Fruit fly (Drosophila melanogaster) whole organism, embryonic: ENCODE results near the gene dyw.
A peak's percentile ranks its signal among the peaks of the same experiment; 100 is the strongest.

Source experiments
- Antp ChIP-seq: fragments of 200-800 bp; sonication (Bioruptor generic); optimal IDR thresholded peaks from 3 replicates; lab custom pipeline; 2016; ENCODE audit warnings: missing biosample characterization, missing genetic modification characterization
- CG11247 ChIP-seq: fragments of 200-800 bp; sonication (Bioruptor generic); IDR thresholded peaks from 2 replicates; pipeline ENCODE4 v1.3.6; 2022; ENCODE audit warnings: missing biosample characterization, missing genetic modification characterization
- CG12071 ChIP-seq: fragments of 200-800 bp; sonication (Bioruptor generic); optimal IDR thresholded peaks from 3 replicates; lab custom pipeline; 2018; ENCODE audit warnings: missing biosample characterization, mild to moderate bottlenecking, missing genetic modification characterization
- CG12236 ChIP-seq: fragments of 200-800 bp; sonication (Bioruptor generic); optimal IDR thresholded peaks from 2 replicates; lab custom pipeline; 2016; ENCODE audit warnings: missing biosample characterization, missing genetic modification characterization
- CG12391 ChIP-seq: fragments of 200-800 bp; sonication (Bioruptor generic); optimal IDR thresholded peaks from 3 replicates; lab custom pipeline; 2018; ENCODE audit warnings: missing biosample characterization, mild to moderate bottlenecking, missing genetic modification characterization, moderate library complexity
- CG12744 ChIP-seq: fragments of 200-800 bp; sonication (Bioruptor generic); optimal IDR thresholded peaks from 2 replicates; lab custom pipeline; 2016; ENCODE audit warnings: missing biosample characterization, missing genetic modification characterization
- CG14050 ChIP-seq: fragments of 200-800 bp; sonication (Bioruptor generic); IDR thresholded peaks from 3 replicates; pipeline ENCODE4 v1.3.6; 2022; ENCODE audit warnings: missing biosample characterization, missing genetic modification characterization
- CG14667 ChIP-seq: fragments of 200-800 bp; sonication (Bioruptor generic); IDR thresholded peaks from 2 replicates; pipeline ENCODE4 v1.3.6; 2022; ENCODE audit warnings: missing biosample characterization, missing genetic modification characterization
- CG15073 ChIP-seq: fragments of 200-800 bp; sonication (Bioruptor generic); optimal IDR thresholded peaks from 2 replicates; lab custom pipeline; 2016; ENCODE audit warnings: missing biosample characterization, missing genetic modification characterization
- CG15514 ChIP-seq: fragments of 200-800 bp; sonication (Bioruptor generic); optimal IDR thresholded peaks from 3 replicates; lab custom pipeline; 2017; ENCODE audit warnings: missing biosample characterization, missing genetic modification characterization, mild to moderate bottlenecking, moderate library complexity, missing genetic modification reagents
- CG2129 ChIP-seq: fragments of 200-800 bp; sonication (Bioruptor generic); IDR thresholded peaks from 2 replicates; pipeline ENCODE4 v1.3.6; 2022; ENCODE audit warnings: missing biosample characterization, missing genetic modification characterization; ENCODE audit not compliant: partially characterized antibody
- CG2678 ChIP-seq: fragments of 200-800 bp; sonication (Bioruptor generic); optimal IDR thresholded peaks from 3 replicates; lab custom pipeline; 2019; ENCODE audit warnings: missing biosample characterization, mild to moderate bottlenecking, missing genetic modification characterization, moderate library complexity
- CG4360 ChIP-seq: fragments of 200-800 bp; sonication (Bioruptor generic); IDR thresholded peaks from 2 replicates; pipeline ENCODE4 v1.3.6; 2022; ENCODE audit warnings: missing biosample characterization, missing genetic modification characterization
- CG7987 ChIP-seq: fragments of 200-800 bp; sonication (Bioruptor generic); optimal IDR thresholded peaks from 2 replicates; lab custom pipeline; 2018; ENCODE audit warnings: missing biosample characterization, mild to moderate bottlenecking, missing genetic modification characterization, moderate library complexity
- CG8089 ChIP-seq: fragments of 200-800 bp; sonication (Bioruptor generic); optimal IDR thresholded peaks from 3 replicates; lab custom pipeline; 2016; ENCODE audit warnings: missing biosample characterization, missing genetic modification characterization
- CkIIα-i1 ChIP-seq: fragments of 200-800 bp; sonication (Bioruptor generic); IDR thresholded peaks from 2 replicates; pipeline ENCODE4 v1.3.6; 2022; ENCODE audit warnings: missing biosample characterization, missing genetic modification characterization
- Doc3 ChIP-seq: fragments of 200-800 bp; sonication (Bioruptor generic); IDR thresholded peaks from 3 replicates; pipeline ENCODE4 v1.3.6; 2022; ENCODE audit warnings: missing biosample characterization, missing genetic modification characterization; ENCODE audit not compliant: partially characterized antibody
- Fer3 ChIP-seq: fragments of 200-800 bp; sonication (Bioruptor generic); optimal IDR thresholded peaks from 2 replicates; lab custom pipeline; 2018; ENCODE audit warnings: missing biosample characterization, mild to moderate bottlenecking, missing genetic modification characterization, moderate library complexity
- Hand ChIP-seq: fragments of 200-800 bp; sonication (Bioruptor generic); optimal IDR thresholded peaks from 2 replicates; lab custom pipeline; 2017; ENCODE audit warnings: mild to moderate bottlenecking, missing biosample characterization, missing genetic modification reagents, missing genetic modification characterization
- Hr3 ChIP-seq: fragments of 200-800 bp; sonication (Bioruptor generic); optimal IDR thresholded peaks from 3 replicates; lab custom pipeline; 2016; ENCODE audit warnings: missing biosample characterization, missing genetic modification characterization
- Hr39 ChIP-seq: fragments of >200 bp; optimal IDR thresholded peaks from 2 replicates; lab custom pipeline; 2017
- Hr51 ChIP-seq, 2 experiments: fragments of 200-800 bp; sonication (Bioruptor generic); optimal IDR thresholded peaks; 2 replicates in 1 of 2; 3 replicates in 1 of 2; lab custom pipeline; 2016 to 2018; ENCODE audit warnings: missing biosample characterization in 2 of 2, missing genetic modification characterization in 2 of 2, mild to moderate bottlenecking in 1 of 2, moderate library complexity in 1 of 2
- Hr78 ChIP-seq, 2 experiments: fragments of 200-800 bp in 1 of 2; fragments of >200 bp in 1 of 2; sonication (Bioruptor generic) in 1 of 2; optimal IDR thresholded peaks; 2 replicates each; lab custom pipeline; 2017 to 2019; ENCODE audit warnings: missing biosample characterization in 2 of 2, missing genetic modification characterization in 2 of 2, mild to moderate bottlenecking in 1 of 2, moderate library complexity in 1 of 2
- Hsf ChIP-seq: fragments of 200-800 bp; sonication (Bioruptor generic); optimal IDR thresholded peaks from 3 replicates; lab custom pipeline; 2016; ENCODE audit warnings: missing biosample characterization, missing genetic modification characterization
- Max ChIP-seq: fragments of 200-800 bp; sonication (Bioruptor generic); optimal IDR thresholded peaks from 2 replicates; lab custom pipeline; 2016; ENCODE audit warnings: missing biosample characterization, mild to moderate bottlenecking, missing genetic modification characterization
- NC2α ChIP-seq: fragments of 200-800 bp; sonication (Bioruptor generic); optimal IDR thresholded peaks from 2 replicates; lab custom pipeline; 2016; ENCODE audit warnings: missing biosample characterization, missing genetic modification characterization
- Pdp1 ChIP-seq, 2 experiments: fragments of 200-800 bp; sonication (Bioruptor generic); optimal IDR thresholded peaks; 3 replicates each; lab custom pipeline; 2016; ENCODE audit warnings: missing biosample characterization in 2 of 2, missing genetic modification characterization in 2 of 2, mild to moderate bottlenecking in 1 of 2, moderate library complexity in 1 of 2
- Poxn ChIP-seq: fragments of 200-800 bp; sonication (Bioruptor generic); IDR thresholded peaks from 2 replicates; pipeline ENCODE4 v1.3.6; 2022; ENCODE audit warnings: missing biosample characterization, missing genetic modification characterization
- bigmax ChIP-seq: fragments of 200-800 bp; sonication (Bioruptor generic); optimal IDR thresholded peaks from 2 replicates; lab custom pipeline; 2018; ENCODE audit warnings: missing biosample characterization, mild to moderate bottlenecking, missing genetic modification characterization
- cas ChIP-seq: fragments of 200-800 bp; sonication (Bioruptor generic); IDR thresholded peaks from 2 replicates; pipeline ENCODE4 v1.3.6; 2022; ENCODE audit warnings: missing biosample characterization, missing genetic modification characterization
- caup ChIP-seq: fragments of 200-800 bp; sonication (Bioruptor generic); optimal IDR thresholded peaks from 3 replicates; lab custom pipeline; 2017; ENCODE audit warnings: missing biosample characterization, mild to moderate bottlenecking, missing genetic modification characterization, moderate library complexity; ENCODE audit not compliant: severe bottlenecking
- dimm ChIP-seq: fragments of 200-800 bp; sonication (Bioruptor generic); IDR thresholded peaks from 2 replicates; pipeline ENCODE4 v1.3.6; 2022; ENCODE audit warnings: missing biosample characterization, missing genetic modification characterization
- eve ChIP-seq, 2 experiments: fragments of >200 bp; optimal IDR thresholded peaks; 2 replicates each; lab custom pipeline; 2017; ENCODE audit warnings: missing biosample characterization in 2 of 2, missing genetic modification characterization in 2 of 2
- fd102C ChIP-seq: fragments of 200-800 bp; sonication (Bioruptor generic); optimal IDR thresholded peaks from 2 replicates; lab custom pipeline; 2018; ENCODE audit warnings: missing biosample characterization, mild to moderate bottlenecking, missing genetic modification characterization, moderate library complexity
- gce ChIP-seq: fragments of 200-800 bp; sonication (Bioruptor generic); IDR thresholded peaks from 3 replicates; pipeline ENCODE4 v1.3.6; 2022; ENCODE audit warnings: missing biosample characterization, missing genetic modification characterization
- gsb ChIP-seq: fragments of 200-800 bp; sonication (Bioruptor generic); IDR thresholded peaks from 2 replicates; pipeline ENCODE4 v1.3.6; 2022; ENCODE audit warnings: missing biosample characterization, missing genetic modification characterization
- hbn ChIP-seq: fragments of 200-800 bp; sonication (Bioruptor generic); IDR thresholded peaks from 2 replicates; pipeline ENCODE4 v1.3.6; 2022; ENCODE audit warnings: missing biosample characterization, missing genetic modification characterization; ENCODE audit not compliant: partially characterized antibody
- her ChIP-seq: fragments of 200-800 bp; sonication (Bioruptor generic); optimal IDR thresholded peaks from 2 replicates; lab custom pipeline; 2016; ENCODE audit warnings: missing biosample characterization, missing genetic modification characterization
- kay ChIP-seq: fragments of 200-800 bp; sonication (Bioruptor generic); optimal IDR thresholded peaks from 2 replicates; lab custom pipeline; 2016; ENCODE audit warnings: missing biosample characterization, missing genetic modification characterization
- lmd ChIP-seq: fragments of 200-800 bp; sonication (Bioruptor generic); IDR thresholded peaks from 2 replicates; pipeline ENCODE4 v1.3.6; 2022; ENCODE audit warnings: missing biosample characterization, missing genetic modification characterization
- nerfin-1 ChIP-seq: fragments of 200-800 bp; sonication (Bioruptor generic); optimal IDR thresholded peaks from 3 replicates; lab custom pipeline; 2019; ENCODE audit warnings: missing biosample characterization, mild to moderate bottlenecking, missing genetic modification characterization, moderate library complexity
- pb ChIP-seq: fragments of 200-800 bp; sonication (Bioruptor generic); optimal IDR thresholded peaks from 3 replicates; lab custom pipeline; 2016; ENCODE audit warnings: missing biosample characterization, missing genetic modification characterization
- pzg ChIP-seq: fragments of 200-800 bp; sonication (Bioruptor generic); optimal IDR thresholded peaks from 3 replicates; lab custom pipeline; 2018; ENCODE audit warnings: missing biosample characterization, mild to moderate bottlenecking, missing genetic modification characterization, moderate library complexity
- repo ChIP-seq: fragments of 200-800 bp; sonication (Bioruptor generic); optimal IDR thresholded peaks from 2 replicates; lab custom pipeline; 2016; ENCODE audit warnings: missing biosample characterization, missing genetic modification characterization
- schlank ChIP-seq: fragments of 200-800 bp; sonication (Bioruptor generic); optimal IDR thresholded peaks from 2 replicates; lab custom pipeline; 2018; ENCODE audit warnings: missing biosample characterization, mild to moderate bottlenecking, missing genetic modification characterization
- sug ChIP-seq: fragments of 200-800 bp; optimal IDR thresholded peaks from 2 replicates; lab custom pipeline; 2019; ENCODE audit warnings: missing biosample characterization, mild to moderate bottlenecking, missing genetic modification characterization, moderate library complexity
- trem ChIP-seq: fragments of 200-800 bp; optimal IDR thresholded peaks from 3 replicates; lab custom pipeline; 2019; ENCODE audit warnings: missing biosample characterization, mild to moderate bottlenecking, missing genetic modification characterization, moderate library complexity
- ttk ChIP-seq: fragments of 200-800 bp; sonication (Bioruptor generic); IDR thresholded peaks from 2 replicates; pipeline ENCODE4 v2.1.2; 2022; ENCODE audit warnings: missing biosample characterization, missing genetic modification characterization
- tx ChIP-seq: fragments of 200-800 bp; sonication (Bioruptor generic); optimal IDR thresholded peaks from 2 replicates; lab custom pipeline; 2016; ENCODE audit warnings: missing biosample characterization, missing genetic modification characterization
- vvl ChIP-seq: fragments of 200-800 bp; sonication (Bioruptor generic); IDR thresholded peaks from 2 replicates; pipeline ENCODE4 v1.3.6; 2022; ENCODE audit warnings: missing biosample characterization, missing genetic modification characterization
- zfh2 ChIP-seq: fragments of 200-800 bp; sonication (Bioruptor generic); optimal IDR thresholded peaks from 2 replicates; lab custom pipeline; 2016; ENCODE audit warnings: missing biosample characterization, missing genetic modification characterization

The dyw gene

DNA sequence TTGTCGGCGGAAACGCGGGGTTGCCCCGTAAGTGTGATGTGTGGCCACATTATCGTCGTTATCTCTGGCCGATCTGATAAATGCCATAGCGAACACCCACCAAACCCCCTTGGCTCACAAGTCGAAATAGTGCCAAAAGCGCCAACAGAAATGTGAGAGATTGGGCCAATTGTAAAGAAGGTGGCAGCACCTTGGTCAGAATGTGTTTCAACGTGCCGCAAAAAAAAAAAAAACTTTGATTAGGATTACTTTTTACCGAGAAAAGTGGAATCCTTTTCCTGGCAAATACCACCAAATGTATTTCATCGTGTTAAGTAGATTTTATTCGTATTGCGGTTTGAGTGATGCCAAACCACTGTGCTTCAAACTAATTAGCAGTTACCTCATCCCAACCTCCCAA, 49.3 kb upstream of the dyw start (continued):
- TF ChIP-seq nerfin-1 (no peak), lmd (peak; percentile 89), zfh2 (peak; percentile 89), Hr78 (GFP tag; optimal IDR thresholded peaks at IDR 0.05; lab: Kevin White, UChicago) (no peak), Fer3 (tag; lab: Kevin White, UChicago) (peak; percentile 84), Max (GFP tag; lab: Kevin White, UChicago) (peak; percentile 56), CG12071 (peak; percentile 54), gsb (GFP tag; lab: Robert Waterston, UW) (peak; percentile 91), CG12391 (tag; lab: Kevin White, UChicago) (peak; percentile 64), CG15514 (peak; percentile 73), Hr3 (peak; percentile 72), bigmax (no peak), CG15073 (no peak), CG2129 (GFP tag; lab: Robert Waterston, UW) (no peak), vvl (GFP tag; lab: Robert Waterston, UW) (peak; percentile 92), pb (peak; percentile 53), CG7987 (no peak), CG8089 (GFP tag; lab: Kevin White, UChicago) (peak; percentile 54), trem (tag; lab: Kevin White, UChicago) (no peak), kay (GFP tag; lab: Kevin White, UChicago) (peak; percentile 14), caup (peak; percentile 83), repo (GFP tag; lab: Kevin White, UChicago) (peak; percentile 62), Hr39 (lab: Kevin White, UChicago) (no peak), Poxn (GFP tag; lab: Robert Waterston, UW) (peak; percentile 72; the same call in 1 of the 2 replicates), tx (GFP tag; lab: Kevin White, UChicago) (peak; percentile 82), fd102C (GFP tag; lab: Kevin White, UChicago) (no peak), Pdp1 (GFP tag; optimal IDR thresholded peaks at IDR 0.05; lab: Kevin White, UChicago) (peak; percentile 77 to 82), CG4360 (GFP tag; lab: Robert Waterston, UW) (no peak), eve (GFP tag; optimal IDR thresholded peaks at IDR 0.05; lab: Kevin White, UChicago) (no peak), CG2678 (peak; percentile 86), pzg (GFP tag; lab: Kevin White, UChicago) (peak; percentile 2), CG12236 (GFP tag; lab: Kevin White, UChicago) (peak; percentile 20), cas (GFP tag; lab: Robert Waterston, UW) (peak; percentile 84), CG12744 (GFP tag; lab: Kevin White, UChicago) (peak; percentile 60), Hr51 (GFP tag; optimal IDR thresholded peaks at IDR 0.05; lab: Kevin White, UChicago) (peak; percentile 73 to 81), sug (tag; lab: Kevin White, UChicago) (peak; percentile 85), CG14050 (GFP tag; lab: Robert Waterston, UW) (peak; percentile 84), gce (GFP tag; lab: Robert Waterston, UW) (peak; percentile 54; the same call in 1 of the 3 replicates), dimm (GFP tag; lab: Robert Waterston, UW) (peak; percentile 74), hbn (GFP tag; lab: Robert Waterston, UW) (no peak), Doc3 (GFP tag; lab: Robert Waterston, UW) (no peak), Hsf (peak; percentile 76), CG11247 (peak; percentile 89), Hand (GFP tag; lab: Kevin White, UChicago) (peak; percentile 81), CG14667 (peak; percentile 76), her (GFP tag; lab: Kevin White, UChicago) (peak; percentile 88), Antp (GFP tag; lab: Kevin White, UChicago) (peak; percentile 88), schlank (peak; percentile 72), NC2α (GFP tag; lab: Kevin White, UChicago) (peak; percentile 29), CkIIα-i1 (peak; percentile 56; the same call in 1 of the 2 replicates), ttk (GFP tag; lab: Robert Waterston, UW) (peak; percentile 74)
